Fruit fly (Drosophila melanogaster): ENCODE measurements around the gene CG14565.

Gene CG14565

dm6 chr3L:21718233-21718632, 25.8 kb downstream of the CG14565 start:
- TF ChIP-seq CG11617 (GFP tag; optimal IDR thresholded peaks at IDR 0.05) = no peak
- TF ChIP-seq toe (GFP tag; optimal IDR thresholded peaks at IDR 0.05) = no peak
- TF ChIP-seq cic (GFP tag; optimal IDR thresholded peaks at IDR 0.05) = no peak
- TF ChIP-seq bab1 (GFP tag; optimal IDR thresholded peaks at IDR 0.05) = no peak
- TF ChIP-seq tj (GFP tag; optimal IDR thresholded peaks at IDR 0.05) = no peak
- TF ChIP-seq CG7045 (GFP tag; optimal IDR thresholded peaks at IDR 0.05) = no peak
- TF ChIP-seq Mnt (GFP tag; optimal IDR thresholded peaks at IDR 0.05) = no peak
- no peak for TF ChIP-seq ovo (GFP tag; optimal IDR thresholded peaks at IDR 0.05)

dm6 chr3L:21715974-21716373, 28.1 kb downstream of the CG14565 start:
- TF ChIP-seq CG7045 (GFP tag; optimal IDR thresholded peaks at IDR 0.05) (no peak), Crg-1 (GFP tag; optimal IDR thresholded peaks at IDR 0.05) (no peak), Mnt (GFP tag; optimal IDR thresholded peaks at IDR 0.05) (no peak), kay (GFP tag; ENCODE audit: borderline replicate concordance) (no peak), Hr96 (GFP tag; optimal IDR thresholded peaks at IDR 0.05) (no peak), CG5204 (GFP tag; optimal IDR thresholded peaks at IDR 0.05) (no peak)

dm6 chr3L:21709785-21710591, 34.1 kb downstream of the CG14565 start:
- TF ChIP-seq Mnt (GFP tag; optimal IDR thresholded peaks at IDR 0.05) = no peak
- no peak for TF ChIP-seq CG1620 (GFP tag; optimal IDR thresholded peaks at IDR 0.05)
- no peak for TF ChIP-seq CG12768 (GFP tag; optimal IDR thresholded peaks at IDR 0.05)
- no peak for TF ChIP-seq ovo (GFP tag; optimal IDR thresholded peaks at IDR 0.05)
- no peak for TF ChIP-seq CG11617 (GFP tag; optimal IDR thresholded peaks at IDR 0.05)
- TF ChIP-seq CG7101 (tag; optimal IDR thresholded peaks at IDR 0.05) = no peak
- no peak for TF ChIP-seq Hr96 (GFP tag; optimal IDR thresholded peaks at IDR 0.05)
- no peak for TF ChIP-seq CG14711 (tag; optimal IDR thresholded peaks at IDR 0.05)
- no peak for TF ChIP-seq CG5204 (GFP tag; optimal IDR thresholded peaks at IDR 0.05)
- TF ChIP-seq pad (GFP tag; optimal IDR thresholded peaks at IDR 0.05) = no peak
- TF ChIP-seq toe (GFP tag; optimal IDR thresholded peaks at IDR 0.05) = no peak
- no peak for TF ChIP-seq cic (GFP tag; optimal IDR thresholded peaks at IDR 0.05)
- no peak for TF ChIP-seq tj (GFP tag; optimal IDR thresholded peaks at IDR 0.05)
- no peak for TF ChIP-seq cnc (optimal IDR thresholded peaks at IDR 0.05)
- TF ChIP-seq CG7045 (GFP tag; optimal IDR thresholded peaks at IDR 0.05) = no peak
- TF ChIP-seq Clk (GFP tag; optimal IDR thresholded peaks at IDR 0.05) = no peak
- no peak for TF ChIP-seq CG33017 (tag; optimal IDR thresholded peaks at IDR 0.05)
- TF ChIP-seq kay (GFP tag; ENCODE audit: borderline replicate concordance) = no peak

- TF ChIP-seq tj (GFP tag; optimal IDR thresholded peaks at IDR 0.05) (no peak), CG12768 (GFP tag; optimal IDR thresholded peaks at IDR 0.05) (no peak), CG7101 (tag; optimal IDR thresholded peaks at IDR 0.05) (no peak), Mnt (GFP tag; optimal IDR thresholded peaks at IDR 0.05) (no peak), CG7045 (GFP tag; optimal IDR thresholded peaks at IDR 0.05) (no peak), Clk (GFP tag; optimal IDR thresholded peaks at IDR 0.05) (no peak), Hr96 (GFP tag; optimal IDR thresholded peaks at IDR 0.05) (no peak), CG1620 (GFP tag; optimal IDR thresholded peaks at IDR 0.05) (no peak), CG14711 (tag; optimal IDR thresholded peaks at IDR 0.05) (no peak), bab1 (GFP tag; optimal IDR thresholded peaks at IDR 0.05) (no peak), CG33017 (tag; optimal IDR thresholded peaks at IDR 0.05) (no peak), cic (GFP tag; optimal IDR thresholded peaks at IDR 0.05) (no peak), pad (GFP tag; optimal IDR thresholded peaks at IDR 0.05) (no peak), Crg-1 (GFP tag; optimal IDR thresholded peaks at IDR 0.05) (no peak), CG5204 (GFP tag; optimal IDR thresholded peaks at IDR 0.05) (no peak), ovo (GFP tag; optimal IDR thresholded peaks at IDR 0.05) (no peak), kay (GFP tag; ENCODE audit: borderline replicate concordance) (no peak), cnc (optimal IDR thresholded peaks at IDR 0.05) (no peak), CG11617 (GFP tag; optimal IDR thresholded peaks at IDR 0.05) (no peak), toe (GFP tag; optimal IDR thresholded peaks at IDR 0.05) (no peak)
Observed at dm6 chr3L:21706144-21706926, 37.7 kb downstream of the CG14565 start, which contains the start of gene CG32447. Gene CG32447, minus strand, starts transcription at chr3L:21706365.

dm6 chr3L:21700945-21701344, 43.1 kb downstream of the CG14565 start:
- no peak for TF ChIP-seq CG1620 (GFP tag; optimal IDR thresholded peaks at IDR 0.05)
- no peak for TF ChIP-seq cnc (optimal IDR thresholded peaks at IDR 0.05)
- TF ChIP-seq CG14711 (tag; optimal IDR thresholded peaks at IDR 0.05) = no peak
- TF ChIP-seq bab1 (GFP tag; optimal IDR thresholded peaks at IDR 0.05) = no peak
- TF ChIP-seq CG7045 (GFP tag; optimal IDR thresholded peaks at IDR 0.05) = no peak
- no peak for TF ChIP-seq Crg-1 (GFP tag; optimal IDR thresholded peaks at IDR 0.05)
- no peak for TF ChIP-seq CG33017 (tag; optimal IDR thresholded peaks at IDR 0.05)
- no peak for TF ChIP-seq ovo (GFP tag; optimal IDR thresholded peaks at IDR 0.05)
- TF ChIP-seq Mnt (GFP tag; optimal IDR thresholded peaks at IDR 0.05) = no peak
- no peak for TF ChIP-seq tj (GFP tag; optimal IDR thresholded peaks at IDR 0.05)
- no peak for TF ChIP-seq Clk (GFP tag; optimal IDR thresholded peaks at IDR 0.05)
- TF ChIP-seq toe (GFP tag; optimal IDR thresholded peaks at IDR 0.05) = no peak

- TF ChIP-seq tj (GFP tag; optimal IDR thresholded peaks at IDR 0.05) (no peak), bab1 (GFP tag; optimal IDR thresholded peaks at IDR 0.05) (no peak), cic (GFP tag; optimal IDR thresholded peaks at IDR 0.05) (no peak), Mnt (GFP tag; optimal IDR thresholded peaks at IDR 0.05) (no peak), CG12768 (GFP tag; optimal IDR thresholded peaks at IDR 0.05) (no peak), kay (GFP tag; ENCODE audit: borderline replicate concordance) (no peak), pad (GFP tag; optimal IDR thresholded peaks at IDR 0.05) (no peak), CG5204 (GFP tag; optimal IDR thresholded peaks at IDR 0.05) (no peak), toe (GFP tag; optimal IDR thresholded peaks at IDR 0.05) (no peak), Clk (GFP tag; optimal IDR thresholded peaks at IDR 0.05) (no peak), CG1620 (GFP tag; optimal IDR thresholded peaks at IDR 0.05) (no peak), CG7045 (GFP tag; optimal IDR thresholded peaks at IDR 0.05) (no peak), CG14711 (tag; optimal IDR thresholded peaks at IDR 0.05) (no peak), Crg-1 (GFP tag; optimal IDR thresholded peaks at IDR 0.05) (no peak), CG7101 (tag; optimal IDR thresholded peaks at IDR 0.05) (no peak), Hr96 (GFP tag; optimal IDR thresholded peaks at IDR 0.05) (no peak), ovo (GFP tag; optimal IDR thresholded peaks at IDR 0.05) (no peak), CG33017 (tag; optimal IDR thresholded peaks at IDR 0.05) (no peak)
Observed at dm6 chr3L:21700052-21700451, 44.0 kb downstream of the CG14565 start.

All from whole organism, adult.